Fruit fly (Drosophila melanogaster) whole organism, embryonic: ENCODE measurements around the gene Bem46.
A peak's percentile ranks its signal among the peaks of the same experiment; 100 is the strongest.

Source experiments
- ATbp ChIP-seq: fragments of 200-800 bp; sonication (Bioruptor generic); optimal IDR thresholded peaks from 2 replicates; lab custom pipeline; 2017; ENCODE audit warnings: missing biosample characterization, mild to moderate bottlenecking, missing genetic modification characterization, missing genetic modification reagents
- Aef1 ChIP-seq: fragments of 200-800 bp; sonication (Bioruptor generic); IDR thresholded peaks from 3 replicates; pipeline ENCODE4 v1.3.6; 2022; ENCODE audit warnings: missing biosample characterization, missing genetic modification characterization
- CG10267 ChIP-seq: fragments of 200-800 bp; sonication (Bioruptor generic); optimal IDR thresholded peaks from 2 replicates; lab custom pipeline; 2018; ENCODE audit warnings: missing biosample characterization, mild to moderate bottlenecking, missing genetic modification characterization, moderate library complexity
- CG10274 ChIP-seq: fragments of 200-800 bp; sonication (Bioruptor generic); optimal IDR thresholded peaks from 3 replicates; lab custom pipeline; 2017; ENCODE audit warnings: missing biosample characterization, mild to moderate bottlenecking, missing genetic modification characterization
- CG11247 ChIP-seq: fragments of 200-800 bp; sonication (Bioruptor generic); IDR thresholded peaks from 2 replicates; pipeline ENCODE4 v1.3.6; 2022; ENCODE audit warnings: missing biosample characterization, missing genetic modification characterization
- CG13624 ChIP-seq: fragments of 200-800 bp; sonication (Bioruptor generic); optimal IDR thresholded peaks from 2 replicates; lab custom pipeline; 2016; ENCODE audit warnings: missing biosample characterization, missing genetic modification characterization
- CG14667 ChIP-seq: fragments of 200-800 bp; sonication (Bioruptor generic); IDR thresholded peaks from 2 replicates; pipeline ENCODE4 v1.3.6; 2022; ENCODE audit warnings: missing biosample characterization, missing genetic modification characterization
- CG15011 ChIP-seq: fragments of 200-800 bp; sonication (Bioruptor generic); optimal IDR thresholded peaks from 3 replicates; lab custom pipeline; 2018; ENCODE audit warnings: missing biosample characterization, mild to moderate bottlenecking, missing genetic modification characterization
- CG16813 ChIP-seq: fragments of 200-800 bp; sonication (Bioruptor generic); IDR thresholded peaks from 3 replicates; pipeline ENCODE4 v1.3.6; 2022; ENCODE audit warnings: missing biosample characterization, missing genetic modification characterization; ENCODE audit not compliant: partially characterized antibody
- CG17385 ChIP-seq: fragments of 200-800 bp; sonication (Bioruptor generic); optimal IDR thresholded peaks from 3 replicates; lab custom pipeline; 2018; ENCODE audit warnings: missing biosample characterization, mild to moderate bottlenecking, missing genetic modification characterization
- CG18262 ChIP-seq: fragments of 200-800 bp; optimal IDR thresholded peaks from 3 replicates; lab custom pipeline; 2019; ENCODE audit warnings: missing biosample characterization, mild to moderate bottlenecking, missing genetic modification characterization, moderate library complexity
- CG31388 ChIP-seq: fragments of 200-800 bp; sonication (Bioruptor generic); optimal IDR thresholded peaks from 2 replicates; lab custom pipeline; 2016; ENCODE audit warnings: missing biosample characterization, missing genetic modification characterization
- CG32767 ChIP-seq: fragments of 200-800 bp; sonication (Bioruptor generic); IDR thresholded peaks from 2 replicates; pipeline ENCODE4 v1.3.6; 2022; ENCODE audit warnings: missing biosample characterization, missing genetic modification characterization
- CG3995 ChIP-seq: fragments of 200-800 bp; sonication (Bioruptor generic); optimal IDR thresholded peaks from 3 replicates; lab custom pipeline; 2016; ENCODE audit warnings: missing biosample characterization, missing genetic modification characterization
- CG4328 ChIP-seq: fragments of 200-800 bp; sonication (Bioruptor generic); optimal IDR thresholded peaks from 3 replicates; lab custom pipeline; 2017; ENCODE audit warnings: missing biosample characterization, missing genetic modification reagents, missing genetic modification characterization
- CG4360 ChIP-seq: fragments of 200-800 bp; sonication (Bioruptor generic); IDR thresholded peaks from 2 replicates; pipeline ENCODE4 v1.3.6; 2022; ENCODE audit warnings: missing biosample characterization, missing genetic modification characterization
- CG4820 ChIP-seq: fragments of 200-800 bp; sonication (Bioruptor generic); optimal IDR thresholded peaks from 3 replicates; lab custom pipeline; 2016; ENCODE audit warnings: missing biosample characterization, missing genetic modification characterization
- CG7963 ChIP-seq: fragments of 200-800 bp; sonication (Bioruptor generic); IDR thresholded peaks from 3 replicates; pipeline ENCODE4 v1.3.6; 2022; ENCODE audit warnings: missing biosample characterization, missing genetic modification characterization; ENCODE audit not compliant: partially characterized antibody
- CG7987 ChIP-seq: fragments of 200-800 bp; sonication (Bioruptor generic); optimal IDR thresholded peaks from 2 replicates; lab custom pipeline; 2018; ENCODE audit warnings: missing biosample characterization, mild to moderate bottlenecking, missing genetic modification characterization, moderate library complexity
- CG8290 ChIP-seq, 3 experiments: fragments of 200-800 bp; sonication (Bioruptor generic); optimal IDR thresholded peaks; 2 replicates each; lab custom pipeline; 2016 to 2019; ENCODE audit warnings: missing biosample characterization in 3 of 3, missing genetic modification characterization in 3 of 3, mild to moderate bottlenecking in 2 of 3, moderate library complexity in 1 of 3
- CG9727 ChIP-seq: fragments of 200-800 bp; sonication (Bioruptor generic); optimal IDR thresholded peaks from 3 replicates; lab custom pipeline; 2017; ENCODE audit warnings: missing biosample characterization, mild to moderate bottlenecking, missing genetic modification characterization
- CoRest ChIP-seq: fragments of 200-800 bp; sonication (Bioruptor generic); optimal IDR thresholded peaks from 3 replicates; lab custom pipeline; 2018; ENCODE audit warnings: missing biosample characterization, mild to moderate bottlenecking, missing genetic modification characterization, moderate library complexity
- Dad ChIP-seq: fragments of 200-800 bp; sonication (Bioruptor generic); optimal IDR thresholded peaks from 3 replicates; lab custom pipeline; 2016; ENCODE audit warnings: missing biosample characterization, missing genetic modification characterization
- Dll ChIP-seq: fragments of 200-800 bp; sonication (Bioruptor generic); IDR thresholded peaks from 4 replicates; pipeline ENCODE4 v1.3.6; 2022; ENCODE audit warnings: missing biosample characterization, missing genetic modification characterization; ENCODE audit not compliant: partially characterized antibody
- Ets65A ChIP-seq: fragments of 200-800 bp; sonication (Bioruptor generic); peaks from one replicate; lab custom pipeline; 2016; ENCODE audit warnings: missing biosample characterization, missing genetic modification characterization
- Fer2 ChIP-seq: fragments of 200-800 bp; sonication (Bioruptor generic); optimal IDR thresholded peaks from 2 replicates; lab custom pipeline; 2018; ENCODE audit warnings: missing biosample characterization, mild to moderate bottlenecking, missing genetic modification characterization, moderate library complexity
- Fer3 ChIP-seq: fragments of 200-800 bp; sonication (Bioruptor generic); optimal IDR thresholded peaks from 2 replicates; lab custom pipeline; 2018; ENCODE audit warnings: missing biosample characterization, mild to moderate bottlenecking, missing genetic modification characterization, moderate library complexity
- Lim3 ChIP-seq: fragments of 200-800 bp; sonication (Bioruptor generic); IDR thresholded peaks from 2 replicates; pipeline ENCODE4 v1.3.6; 2022; ENCODE audit warnings: missing biosample characterization, missing genetic modification characterization
- Myb ChIP-seq: fragments of 200-800 bp; sonication (Bioruptor generic); optimal IDR thresholded peaks from 2 replicates; lab custom pipeline; 2016; ENCODE audit warnings: missing biosample characterization, missing genetic modification characterization
- NC2α ChIP-seq: fragments of 200-800 bp; sonication (Bioruptor generic); optimal IDR thresholded peaks from 2 replicates; lab custom pipeline; 2016; ENCODE audit warnings: missing biosample characterization, missing genetic modification characterization
- Neu2 ChIP-seq: fragments of 200-800 bp; sonication (Bioruptor generic); optimal IDR thresholded peaks from 3 replicates; lab custom pipeline; 2016; ENCODE audit warnings: missing biosample characterization, missing genetic modification characterization, borderline replicate concordance
- Tbp ChIP-seq: fragments of >200 bp; optimal IDR thresholded peaks from 2 replicates; lab custom pipeline; 2018; ENCODE audit warnings: missing biosample characterization, missing genetic modification characterization
- ap ChIP-seq: fragments of 200-800 bp; sonication (Bioruptor generic); IDR thresholded peaks from 2 replicates; pipeline ENCODE4 v1.3.6; 2022; ENCODE audit warnings: missing biosample characterization, missing genetic modification characterization
- ara ChIP-seq: fragments of 200-800 bp; sonication (Bioruptor generic); IDR thresholded peaks from 2 replicates; pipeline ENCODE4 v1.3.6; 2022; ENCODE audit warnings: missing biosample characterization, missing genetic modification characterization
- ato ChIP-seq: fragments of 200-800 bp; sonication (Bioruptor generic); IDR thresholded peaks from 2 replicates; pipeline ENCODE4 v1.3.6; 2022; ENCODE audit warnings: missing biosample characterization, missing genetic modification characterization; ENCODE audit not compliant: partially characterized antibody
- bsh ChIP-seq, 2 experiments: fragments of 200-800 bp; sonication (Bioruptor generic); optimal IDR thresholded peaks; 2 replicates each; lab custom pipeline; 2017 to 2018; ENCODE audit warnings: mild to moderate bottlenecking in 2 of 2, missing biosample characterization in 2 of 2, missing genetic modification characterization in 2 of 2, moderate library complexity in 1 of 2
- fd96Cb ChIP-seq: fragments of 200-800 bp; sonication (Bioruptor generic); optimal IDR thresholded peaks from 2 replicates; lab custom pipeline; 2018; ENCODE audit warnings: missing biosample characterization, mild to moderate bottlenecking, missing genetic modification characterization, moderate library complexity
- jigr1 ChIP-seq: fragments of 200-800 bp; sonication (Bioruptor generic); IDR thresholded peaks from 3 replicates; pipeline ENCODE4 v1.3.6; 2022; ENCODE audit warnings: missing biosample characterization, missing genetic modification characterization
- mirr ChIP-seq: fragments of 200-800 bp; sonication (Bioruptor generic); optimal IDR thresholded peaks from 3 replicates; lab custom pipeline; 2018; ENCODE audit warnings: missing biosample characterization, mild to moderate bottlenecking, missing genetic modification characterization
- nau ChIP-seq: fragments of 200-800 bp; sonication (Bioruptor generic); optimal IDR thresholded peaks from 3 replicates; lab custom pipeline; 2017; ENCODE audit warnings: missing biosample characterization, mild to moderate bottlenecking, missing genetic modification characterization, missing genetic modification reagents
- oc ChIP-seq: fragments of 200-800 bp; sonication (Bioruptor generic); optimal IDR thresholded peaks from 2 replicates; lab custom pipeline; 2018; ENCODE audit warnings: missing biosample characterization, mild to moderate bottlenecking, missing genetic modification characterization, moderate library complexity
- sens-2 ChIP-seq: fragments of 200-800 bp; sonication (Bioruptor generic); IDR thresholded peaks from 2 replicates; pipeline ENCODE4 v1.3.6; 2022; ENCODE audit warnings: missing biosample characterization, missing genetic modification characterization
- seq ChIP-seq: fragments of 200-800 bp; sonication (Bioruptor generic); IDR thresholded peaks from 2 replicates; pipeline ENCODE4 v1.3.6; 2022; ENCODE audit warnings: missing biosample characterization, missing genetic modification characterization
- sim ChIP-seq: fragments of 200-800 bp; sonication (Bioruptor generic); IDR thresholded peaks from 2 replicates; pipeline ENCODE4 v1.3.6; 2022; ENCODE audit warnings: missing biosample characterization, missing genetic modification characterization
- slou ChIP-seq: fragments of 200-800 bp; sonication (Bioruptor generic); optimal IDR thresholded peaks from 3 replicates; lab custom pipeline; 2016; ENCODE audit warnings: missing biosample characterization, missing genetic modification characterization
- sob ChIP-seq: fragments of 200-800 bp; sonication (Bioruptor generic); IDR thresholded peaks from 2 replicates; pipeline ENCODE4 v1.3.6; 2022; ENCODE audit warnings: missing biosample characterization, missing genetic modification characterization
- trem ChIP-seq: fragments of 200-800 bp; optimal IDR thresholded peaks from 3 replicates; lab custom pipeline; 2019; ENCODE audit warnings: missing biosample characterization, mild to moderate bottlenecking, missing genetic modification characterization, moderate library complexity
- trh ChIP-seq: fragments of 200-800 bp; sonication (Bioruptor generic); optimal IDR thresholded peaks from 2 replicates; lab custom pipeline; 2016; ENCODE audit warnings: missing biosample characterization, missing genetic modification characterization
- tup ChIP-seq: fragments of 200-800 bp; sonication (Bioruptor generic); optimal IDR thresholded peaks from 2 replicates; lab custom pipeline; 2016; ENCODE audit warnings: missing biosample characterization, mild to moderate bottlenecking, missing genetic modification characterization, moderate library complexity
- vfl ChIP-seq: fragments of 200-800 bp; sonication (Bioruptor generic); optimal IDR thresholded peaks from 2 replicates; lab custom pipeline; 2016; ENCODE audit warnings: missing biosample characterization, missing genetic modification characterization

The Bem46 gene

dm6 chr2L:2976829-2977228 lies 11.1 kb upstream of the Bem46 start, which contains the start of the genes CG9641 and CG3165 (continued):
- TF ChIP-seq CG11247 (GFP tag; lab: Robert Waterston, UW) (peak; percentile 80), mirr (GFP tag; lab: Kevin White, UChicago) (no peak), CG16813 (GFP tag; lab: Robert Waterston, UW) (peak; percentile 97), Aef1 (GFP tag; lab: Robert Waterston, UW) (peak; percentile 71), CG4820 (GFP tag; lab: Kevin White, UChicago) (peak; percentile 90), Lim3 (GFP tag; lab: Robert Waterston, UW) (peak; percentile 39; the same call in 1 of the 2 replicates), CG14667 (GFP tag; lab: Robert Waterston, UW) (peak; percentile 79), CG4360 (GFP tag; lab: Robert Waterston, UW) (no peak; the same call in 1 of the 2 replicates), slou (GFP tag; lab: Kevin White, UChicago) (peak; percentile 70), CG18262 (tag; lab: Kevin White, UChicago) (peak; percentile 85), CG7987 (peak; percentile 62), fd96Cb (tag; lab: Kevin White, UChicago) (peak; percentile 74), CG8290 (GFP tag; optimal IDR thresholded peaks at IDR 0.05; lab: Kevin White, UChicago) (peak; percentile 84), CG8290 (tag; optimal IDR thresholded peaks at IDR 0.05; lab: Kevin White, UChicago) (peak in 1 of 2 experiments; percentile 77), Ets65A (GFP tag; lab: Kevin White, UChicago) (peak; percentile 98), CG10267 (tag; lab: Kevin White, UChicago) (peak; percentile 99), CG3995 (peak; percentile 61), ato (peak; percentile 78), ATbp (GFP tag; lab: Kevin White, UChicago) (no peak), sens-2 (GFP tag; lab: Robert Waterston, UW) (0 out of 2 replicates have a peak, but pooled peaks have one; percentile 37), CG32767 (GFP tag; lab: Robert Waterston, UW) (peak; percentile 65; the same call in 1 of the 2 replicates), sim (GFP tag; lab: Robert Waterston, UW) (peak; percentile 21; the same call in 1 of the 2 replicates), CG15011 (GFP tag; lab: Kevin White, UChicago) (no peak), oc (tag; lab: Kevin White, UChicago) (peak; percentile 75), trem (tag; lab: Kevin White, UChicago) (peak; percentile 84), CG7963 (GFP tag; lab: Robert Waterston, UW) (peak; percentile 64), Neu2 (GFP tag; lab: Kevin White, UChicago) (peak; percentile 60), CG4328 (GFP tag; lab: Kevin White, UChicago) (peak; percentile 60), seq (GFP tag; lab: Robert Waterston, UW) (peak; percentile 69), CG17385 (GFP tag; lab: Kevin White, UChicago) (no peak), Fer3 (tag; lab: Kevin White, UChicago) (peak; percentile 74), CG31388 (GFP tag; lab: Kevin White, UChicago) (peak; percentile 76), CoRest (tag; lab: Kevin White, UChicago) (peak; percentile 90), CG9727 (peak; percentile 80), ap (GFP tag; lab: Robert Waterston, UW) (peak; percentile 45; the same call in 1 of the 2 replicates), trh (GFP tag; lab: Kevin White, UChicago) (peak; percentile 53), vfl (GFP tag; lab: Kevin White, UChicago) (peak; percentile 86), bsh (GFP tag; optimal IDR thresholded peaks at IDR 0.05; lab: Kevin White, UChicago) (peak; percentile 77 to 85), sob (GFP tag; lab: Robert Waterston, UW) (peak; percentile 79), jigr1 (peak; percentile 79; the same call in 2 of the 3 replicates), nau (GFP tag; lab: Kevin White, UChicago) (no peak), Tbp (no peak), ara (peak; percentile 76), Dll (GFP tag; lab: Robert Waterston, UW) (peak; percentile 99), tup (GFP tag; lab: Kevin White, UChicago) (peak; percentile 78), NC2α (GFP tag; lab: Kevin White, UChicago) (peak; percentile 70), Myb (GFP tag; lab: Kevin White, UChicago) (peak; percentile 92), Fer2 (tag; lab: Kevin White, UChicago) (peak; percentile 70), Dad (GFP tag; lab: Kevin White, UChicago) (peak; percentile 90), CG10274 (GFP tag; lab: Kevin White, UChicago) (peak; percentile 17), CG13624 (GFP tag; lab: Kevin White, UChicago) (peak; percentile 92)
